Fruit fly (Drosophila melanogaster): ENCODE results near the gene sti.

- TF ChIP-seq N (GFP tag; optimal IDR thresholded peaks at IDR 0.05) (no peak), h (GFP tag; optimal IDR thresholded peaks at IDR 0.05) (no peak), Hnf4 (GFP tag; optimal IDR thresholded peaks at IDR 0.05) (no peak), Dfd (GFP tag; optimal IDR thresholded peaks at IDR 0.05) (no peak), rgr (GFP tag; optimal IDR thresholded peaks at IDR 0.05) (no peak), HLH106 (tag; optimal IDR thresholded peaks at IDR 0.05) (no peak), pan (optimal IDR thresholded peaks at IDR 0.05) (no peak), psq (GFP tag; optimal IDR thresholded peaks at IDR 0.05) (no peak), foxo (GFP tag; optimal IDR thresholded peaks at IDR 0.05) (no peak), fru (GFP tag; optimal IDR thresholded peaks at IDR 0.05) (no peak), lola (GFP tag; optimal IDR thresholded peaks at IDR 0.05) (no peak), Hr78 (GFP tag; optimal IDR thresholded peaks at IDR 0.05) (no peak), sv (GFP tag; optimal IDR thresholded peaks at IDR 0.05) (no peak), Abd-B (GFP tag; optimal IDR thresholded peaks at IDR 0.05) (no peak)
These were observed 34.9 kb upstream of the sti start for dm6 chr3L:12549471-12549870.

All from whole organism, wandering third instar larva.